Fruit fly (Drosophila melanogaster): ENCODE results near the gene CG8086.

Gene CG8086

dm6 chr2L:8204996-8205567 is 52.2 kb downstream of the CG8086 start, which contains the start of gene SLC5A11 (continued):
- peak; percentile 96 for TF ChIP-seq CG18262 (tag; optimal IDR thresholded peaks at IDR 0.05)
- TF ChIP-seq CG18011 (GFP tag; optimal IDR thresholded peaks at IDR 0.05), result peak; percentile 84
- peak; percentile 86; the same call in 2 of the 4 replicates for TF ChIP-seq chinmo (GFP tag; IDR thresholded peaks at IDR 0.05; ENCODE audit: partially characterized antibody)
- peak; percentile 96 for TF ChIP-seq Dek (tag; optimal IDR thresholded peaks at IDR 0.05)
- peak; percentile 97 for TF ChIP-seq esg (GFP tag; conservative IDR thresholded peaks at IDR 0.05)
- peak; percentile 88 for TF ChIP-seq Sox102F (GFP tag; optimal IDR thresholded peaks at IDR 0.05)
- peak; percentile 94 for TF ChIP-seq ara (GFP tag; IDR thresholded peaks at IDR 0.05)
- peak; percentile 75 for TF ChIP-seq Sry-δ (GFP tag; optimal IDR thresholded peaks at IDR 0.05)
- peak; percentile 85 for TF ChIP-seq CG4404 (GFP tag; IDR thresholded peaks at IDR 0.05)
- no peak for TF ChIP-seq inv (GFP tag; IDR thresholded peaks at IDR 0.05; ENCODE audit: partially characterized antibody)
- no peak for TF ChIP-seq CG2129 (GFP tag; IDR thresholded peaks at IDR 0.05; ENCODE audit: partially characterized antibody)
- TF ChIP-seq zfh2 (GFP tag; optimal IDR thresholded peaks at IDR 0.05), result peak; percentile 78
- TF ChIP-seq caup (GFP tag; optimal IDR thresholded peaks at IDR 0.05; ENCODE audit: severe bottlenecking), result peak; percentile 100
- peak; percentile 85 for TF ChIP-seq exex (tag; optimal IDR thresholded peaks at IDR 0.05)
- TF ChIP-seq Dip2 (GFP tag; IDR thresholded peaks at IDR 0.05), result peak; percentile 61; the same call in 1 of the 2 replicates
- TF ChIP-seq bab2 (GFP tag; optimal IDR thresholded peaks at IDR 0.05), result peak; percentile 99
- peak; percentile 85 for TF ChIP-seq Jarid2 (GFP tag; optimal IDR thresholded peaks at IDR 0.05)
- peak; percentile 82 for TF ChIP-seq wdn (GFP tag; IDR thresholded peaks at IDR 0.05)
- no peak for TF ChIP-seq unc-4 (GFP tag; IDR thresholded peaks at IDR 0.05; ENCODE audit: partially characterized antibody)
- peak; percentile 100 for TF ChIP-seq nmo (GFP tag; optimal IDR thresholded peaks at IDR 0.05)
- peak; percentile 99 for TF ChIP-seq cas (GFP tag; IDR thresholded peaks at IDR 0.05)
- peak; percentile 99 for TF ChIP-seq lilli (GFP tag; optimal IDR thresholded peaks at IDR 0.05)
- TF ChIP-seq CG3407 (GFP tag; optimal IDR thresholded peaks at IDR 0.05), result peak; percentile 86
- peak; percentile 22 for TF ChIP-seq NC2α (GFP tag; optimal IDR thresholded peaks at IDR 0.05)
- peak; percentile 96 for TF ChIP-seq ind (GFP tag; optimal IDR thresholded peaks at IDR 0.05)
- TF ChIP-seq salm (tag; optimal IDR thresholded peaks at IDR 0.05), result peak; percentile 81
- peak; percentile 31 for TF ChIP-seq gfzf (GFP tag; optimal IDR thresholded peaks at IDR 0.05)
- TF ChIP-seq CG14441 (GFP tag; IDR thresholded peaks at IDR 0.05), result peak; percentile 97
- TF ChIP-seq Doc3 (GFP tag; IDR thresholded peaks at IDR 0.05; ENCODE audit: partially characterized antibody), result no peak
- peak; percentile 98 for TF ChIP-seq CG3726 (GFP tag; IDR thresholded peaks at IDR 0.05)
- TF ChIP-seq gsb (GFP tag; IDR thresholded peaks at IDR 0.05), result peak; percentile 96
- TF ChIP-seq CG4424 (GFP tag; optimal IDR thresholded peaks at IDR 0.05), result peak; percentile 94
- peak; percentile 97 for TF ChIP-seq ERR (GFP tag; optimal IDR thresholded peaks at IDR 0.05)
- peak; percentile 99 for TF ChIP-seq tin (GFP tag; optimal IDR thresholded peaks at IDR 0.05)
- peak; percentile 97 for TF ChIP-seq CG3838 (GFP tag; optimal IDR thresholded peaks at IDR 0.05)
- TF ChIP-seq pnt (GFP tag; optimal IDR thresholded peaks at IDR 0.05), result peak; percentile 78
- TF ChIP-seq Chrac-16 (GFP tag; optimal IDR thresholded peaks at IDR 0.05), result peak; percentile 87
- TF ChIP-seq CG15269 (tag; optimal IDR thresholded peaks at IDR 0.05), result peak; percentile 97
- peak; percentile 79 for TF ChIP-seq chn (GFP tag; optimal IDR thresholded peaks at IDR 0.05)
- TF ChIP-seq CG11695 (GFP tag; IDR thresholded peaks at IDR 0.05), result peak; percentile 100
- TF ChIP-seq Med (GFP tag), result peak; percentile 100
- TF ChIP-seq sens (GFP tag), result peak; percentile 84
- peak; percentile 75 for TF ChIP-seq E2f2 (GFP tag; IDR thresholded peaks at IDR 0.05)
- TF ChIP-seq CG11504 (tag; optimal IDR thresholded peaks at IDR 0.05), result peak; percentile 93
- TF ChIP-seq CG5245 (GFP tag; optimal IDR thresholded peaks at IDR 0.05), result peak; percentile 99
- peak; percentile 87 for TF ChIP-seq CG11560 (tag; IDR thresholded peaks at IDR 0.05)
- peak; percentile 44 for TF ChIP-seq Sry-β (GFP tag; optimal IDR thresholded peaks at IDR 0.05)
- peak; percentile 90 for TF ChIP-seq CG17568 (GFP tag; optimal IDR thresholded peaks at IDR 0.05)
- peak; percentile 94 for TF ChIP-seq CG14667 (GFP tag; IDR thresholded peaks at IDR 0.05)
- TF ChIP-seq TFAM (GFP tag; optimal IDR thresholded peaks at IDR 0.05), result peak; percentile 40

Data from whole organism, embryonic.